Fruit fly (Drosophila melanogaster) whole organism, prepupa: ENCODE measurements around the gene CG32264.

Source experiments
- Blimp-1 ChIP-seq: fragments of 200-800 bp; sonication (Bioruptor generic); optimal IDR thresholded peaks from 3 replicates; lab custom pipeline; 2017; ENCODE audit warnings: missing biosample characterization, missing genetic modification characterization, mild to moderate bottlenecking, moderate library complexity, missing genetic modification reagents
- CG10631 ChIP-seq: fragments of 200-800 bp; sonication (Bioruptor generic); optimal IDR thresholded peaks from 2 replicates; lab custom pipeline; 2016; ENCODE audit warnings: missing biosample characterization, missing genetic modification characterization
- CG10669 ChIP-seq: fragments of 200-800 bp; sonication (Bioruptor generic); optimal IDR thresholded peaks from 3 replicates; lab custom pipeline; 2018; ENCODE audit warnings: missing biosample characterization, mild to moderate bottlenecking, missing genetic modification characterization, moderate library complexity
- CG11294 ChIP-seq: fragments of 200-800 bp; sonication (Bioruptor generic); IDR thresholded peaks from 2 replicates; pipeline ENCODE4 v1.3.6; 2022; ENCODE audit warnings: missing biosample characterization, missing genetic modification characterization
- CG11762 ChIP-seq: fragments of 200-800 bp; sonication (Bioruptor generic); optimal IDR thresholded peaks from 3 replicates; lab custom pipeline; 2016; ENCODE audit warnings: missing biosample characterization, missing genetic modification characterization; ENCODE audit not compliant: insufficient read depth
- CG1621 ChIP-seq: fragments of 200-800 bp; sonication (Bioruptor generic); optimal IDR thresholded peaks from 3 replicates; lab custom pipeline; 2018; ENCODE audit warnings: missing biosample characterization, mild to moderate bottlenecking, missing genetic modification characterization
- CG16779 ChIP-seq: fragments of 200-800 bp; sonication (Bioruptor generic); optimal IDR thresholded peaks from 3 replicates; lab custom pipeline; 2017; ENCODE audit warnings: missing biosample characterization, mild to moderate bottlenecking, missing genetic modification characterization
- CG31627 ChIP-seq: fragments of 200-800 bp; sonication (Bioruptor generic); optimal IDR thresholded peaks from 3 replicates; lab custom pipeline; 2016; ENCODE audit warnings: missing biosample characterization, missing genetic modification characterization
- CG32006 ChIP-seq: fragments of 200-800 bp; sonication (Bioruptor generic); optimal IDR thresholded peaks from 3 replicates; lab custom pipeline; 2017; ENCODE audit warnings: missing biosample characterization, mild to moderate bottlenecking, missing genetic modification characterization
- CG34406 ChIP-seq: fragments of 200-800 bp; sonication (Bioruptor generic); optimal IDR thresholded peaks from 3 replicates; lab custom pipeline; 2016; ENCODE audit warnings: missing biosample characterization, missing genetic modification characterization
- CG3919 ChIP-seq: fragments of 200-800 bp; sonication (Bioruptor generic); optimal IDR thresholded peaks from 3 replicates; lab custom pipeline; 2016; ENCODE audit warnings: missing biosample characterization, missing genetic modification characterization
- CG4318 ChIP-seq: fragments of 200-800 bp; sonication (Bioruptor generic); optimal IDR thresholded peaks from 3 replicates; lab custom pipeline; 2017; ENCODE audit warnings: missing biosample characterization, mild to moderate bottlenecking, missing genetic modification characterization
- CG6163 ChIP-seq: fragments of 200-800 bp; sonication (Bioruptor generic); IDR thresholded peaks from 3 replicates; pipeline ENCODE4 v1.3.6; 2022; ENCODE audit warnings: missing biosample characterization, missing genetic modification characterization
- CG6808 ChIP-seq: fragments of 200-800 bp; sonication (Bioruptor generic); optimal IDR thresholded peaks from 3 replicates; lab custom pipeline; 2017; ENCODE audit warnings: missing biosample characterization, missing genetic modification characterization, mild to moderate bottlenecking, moderate library complexity, missing genetic modification reagents
- CG6854 ChIP-seq: fragments of 200-800 bp; sonication (Bioruptor generic); optimal IDR thresholded peaks from 2 replicates; lab custom pipeline; 2017; ENCODE audit warnings: missing biosample characterization, mild to moderate bottlenecking, missing genetic modification characterization
- CG8119 ChIP-seq: fragments of 200-800 bp; sonication (Bioruptor generic); IDR thresholded peaks from 3 replicates; pipeline ENCODE4 v1.3.6; 2022; ENCODE audit warnings: missing biosample characterization, missing genetic modification characterization
- CG8319 ChIP-seq: fragments of 200-800 bp; sonication (Bioruptor generic); optimal IDR thresholded peaks from 3 replicates; lab custom pipeline; 2016; ENCODE audit warnings: missing biosample characterization, missing genetic modification characterization
- CG8632 ChIP-seq: fragments of 200-800 bp; sonication (Bioruptor generic); optimal IDR thresholded peaks from 3 replicates; lab custom pipeline; 2016; ENCODE audit warnings: missing biosample characterization, missing genetic modification characterization
- CG9139 ChIP-seq: fragments of 200-800 bp; sonication (Bioruptor generic); optimal IDR thresholded peaks from 3 replicates; lab custom pipeline; 2017; ENCODE audit warnings: missing biosample characterization, mild to moderate bottlenecking, missing genetic modification characterization
- Eip78C ChIP-seq: fragments of 200-800 bp; sonication (Bioruptor generic); peaks from one replicate; lab custom pipeline; 2016; ENCODE audit warnings: missing biosample characterization, missing genetic modification characterization
- Eip93F ChIP-seq: fragments of 200-800 bp; sonication (Bioruptor generic); optimal IDR thresholded peaks from 2 replicates; lab custom pipeline; 2016; ENCODE audit warnings: missing biosample characterization, mild to moderate bottlenecking, missing genetic modification characterization
- Ets21C ChIP-seq: fragments of 200-800 bp; sonication (Bioruptor generic); optimal IDR thresholded peaks from 3 replicates; lab custom pipeline; 2016; ENCODE audit warnings: missing biosample characterization, missing genetic modification characterization
- Gug ChIP-seq: fragments of 200-800 bp; sonication (Bioruptor generic); IDR thresholded peaks from 2 replicates; pipeline ENCODE4 v1.3.6; 2022; ENCODE audit warnings: missing biosample characterization, missing genetic modification characterization
- Hr39 ChIP-seq: fragments of 200-800 bp; sonication (Bioruptor generic); optimal IDR thresholded peaks from 2 replicates; lab custom pipeline; 2016; ENCODE audit warnings: missing biosample characterization, missing genetic modification characterization
- Hr4 ChIP-seq: fragments of 200-800 bp; sonication (Bioruptor generic); optimal IDR thresholded peaks from 3 replicates; lab custom pipeline; 2016; ENCODE audit warnings: missing biosample characterization, missing genetic modification characterization
- Met ChIP-seq: fragments of 200-800 bp; sonication (Bioruptor generic); optimal IDR thresholded peaks from 3 replicates; lab custom pipeline; 2016; ENCODE audit warnings: missing biosample characterization, missing genetic modification characterization
- OdsH ChIP-seq: fragments of 200-800 bp; sonication (Bioruptor generic); optimal IDR thresholded peaks from 3 replicates; lab custom pipeline; 2016; ENCODE audit warnings: missing biosample characterization, missing genetic modification characterization
- Smox ChIP-seq: fragments of 200-800 bp; sonication (Bioruptor generic); optimal IDR thresholded peaks from 3 replicates; lab custom pipeline; 2016; ENCODE audit warnings: missing biosample characterization, missing genetic modification characterization
- Sox102F ChIP-seq: fragments of 200-800 bp; sonication (Bioruptor generic); optimal IDR thresholded peaks from 2 replicates; lab custom pipeline; 2016; ENCODE audit warnings: missing biosample characterization, mild to moderate bottlenecking, missing genetic modification characterization
- Sox14 ChIP-seq: fragments of 200-800 bp; sonication (Bioruptor generic); optimal IDR thresholded peaks from 3 replicates; lab custom pipeline; 2016; ENCODE audit warnings: missing biosample characterization, missing genetic modification characterization
- Sox15 ChIP-seq: fragments of 200-800 bp; sonication (Bioruptor generic); optimal IDR thresholded peaks from 3 replicates; lab custom pipeline; 2016; ENCODE audit warnings: missing biosample characterization, missing genetic modification characterization
- achi ChIP-seq: fragments of 200-800 bp; sonication (Bioruptor generic); optimal IDR thresholded peaks from 3 replicates; lab custom pipeline; 2016; ENCODE audit warnings: missing biosample characterization, missing genetic modification characterization
- acj6 ChIP-seq: fragments of 200-800 bp; sonication (Bioruptor generic); optimal IDR thresholded peaks from 3 replicates; lab custom pipeline; 2016; ENCODE audit warnings: missing biosample characterization, missing genetic modification characterization
- cyc ChIP-seq: fragments of 200-800 bp; sonication (Bioruptor generic); optimal IDR thresholded peaks from 3 replicates; lab custom pipeline; 2016; ENCODE audit warnings: missing biosample characterization, missing genetic modification characterization
- dac ChIP-seq: fragments of 200-800 bp; sonication (Bioruptor generic); optimal IDR thresholded peaks from 2 replicates; lab custom pipeline; 2017; ENCODE audit warnings: missing biosample characterization, mild to moderate bottlenecking, missing genetic modification characterization
- esn ChIP-seq: fragments of 200-800 bp; sonication (Bioruptor generic); optimal IDR thresholded peaks from 2 replicates; lab custom pipeline; 2016; ENCODE audit warnings: missing biosample characterization, mild to moderate bottlenecking, missing genetic modification characterization, moderate library complexity
- fd85E ChIP-seq: fragments of 200-800 bp; sonication (Bioruptor generic); optimal IDR thresholded peaks from 3 replicates; lab custom pipeline; 2016; ENCODE audit warnings: missing biosample characterization, missing genetic modification characterization
- fkh ChIP-seq: fragments of 200-800 bp; sonication (Bioruptor generic); optimal IDR thresholded peaks from 3 replicates; lab custom pipeline; 2017; ENCODE audit warnings: missing biosample characterization, mild to moderate bottlenecking, missing genetic modification characterization, moderate library complexity
- lz ChIP-seq: fragments of 200-800 bp; sonication (Bioruptor generic); optimal IDR thresholded peaks from 3 replicates; lab custom pipeline; 2016; ENCODE audit warnings: missing biosample characterization, missing genetic modification characterization
- net ChIP-seq: fragments of 200-800 bp; sonication (Bioruptor generic); optimal IDR thresholded peaks from 3 replicates; lab custom pipeline; 2016; ENCODE audit warnings: missing biosample characterization, missing genetic modification characterization
- pdm3 ChIP-seq: fragments of 200-800 bp; sonication (Bioruptor generic); optimal IDR thresholded peaks from 3 replicates; lab custom pipeline; 2016; ENCODE audit warnings: missing biosample characterization, missing genetic modification characterization
- salr ChIP-seq, 2 experiments: fragments of 200-800 bp; sonication (Bioruptor generic); optimal IDR thresholded peaks; 3 replicates each; lab custom pipeline; 2016 to 2018; ENCODE audit warnings: missing biosample characterization in 2 of 2, missing genetic modification characterization in 2 of 2, mild to moderate bottlenecking in 1 of 2
- ss ChIP-seq, 2 experiments: fragments of 200-800 bp; sonication (Bioruptor generic); optimal IDR thresholded peaks; 2 replicates in 1 of 2; 3 replicates in 1 of 2; lab custom pipeline; 2017 to 2018; ENCODE audit warnings: mild to moderate bottlenecking in 2 of 2, missing biosample characterization in 2 of 2, missing genetic modification characterization in 2 of 2, moderate library complexity in 1 of 2
- topi ChIP-seq: fragments of 200-800 bp; sonication (Bioruptor generic); optimal IDR thresholded peaks from 3 replicates; lab custom pipeline; 2016; ENCODE audit warnings: missing biosample characterization, missing genetic modification characterization
- vri ChIP-seq: fragments of 200-800 bp; sonication (Bioruptor generic); optimal IDR thresholded peaks from 3 replicates; lab custom pipeline; 2016; ENCODE audit warnings: missing biosample characterization, mild to moderate bottlenecking, missing genetic modification characterization

The CG32264 gene

DNA sequence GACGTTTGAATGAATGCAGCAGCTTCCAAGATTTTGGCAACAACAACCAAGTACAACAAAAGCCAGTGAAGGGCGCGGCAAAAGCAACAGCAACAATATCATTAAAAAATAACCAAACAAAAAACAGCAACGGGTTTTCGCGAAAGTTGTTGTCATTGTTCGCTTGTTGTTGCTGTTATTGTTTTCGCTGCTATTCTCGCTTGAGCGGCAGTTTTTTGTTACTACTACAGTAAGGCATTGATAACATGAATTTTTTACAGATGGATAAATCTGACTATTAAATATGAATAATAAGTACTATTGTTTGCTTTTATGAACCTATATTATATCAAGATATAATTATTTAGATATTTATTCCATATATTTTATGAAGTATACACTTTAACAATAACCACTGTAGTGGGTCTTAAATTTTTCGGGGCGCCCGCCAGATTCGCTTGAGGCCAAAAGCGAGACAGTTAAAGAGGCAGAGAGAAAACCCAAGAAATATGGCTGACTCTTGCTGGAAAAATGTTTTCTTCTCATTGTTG, 34.8 kb downstream of the CG32264 start (continued):
- peak; percentile 76 for TF ChIP-seq topi (GFP tag; lab: Kevin White, UChicago)
- TF ChIP-seq Blimp-1: peak; percentile 68
- TF ChIP-seq CG3919 (GFP tag; lab: Kevin White, UChicago): peak; percentile 85
- no peak for TF ChIP-seq fkh (GFP tag; lab: Kevin White, UChicago)
- peak; percentile 73 for TF ChIP-seq Smox (GFP tag; lab: Kevin White, UChicago)
- peak; percentile 57 for TF ChIP-seq CG31627 (GFP tag; lab: Kevin White, UChicago)
- peak; percentile 38 for TF ChIP-seq Hr39 (GFP tag; lab: Kevin White, UChicago)
- TF ChIP-seq Gug (GFP tag; lab: Robert Waterston, UW): peak; percentile 81
- peak; percentile 78 for TF ChIP-seq CG6808 (GFP tag; lab: Kevin White, UChicago)
- peak; percentile 91 for TF ChIP-seq CG34406
- TF ChIP-seq CG8632 (GFP tag; lab: Kevin White, UChicago): peak; percentile 87
- TF ChIP-seq CG6854: peak; percentile 82
- TF ChIP-seq Hr4 (GFP tag; lab: Kevin White, UChicago): peak; percentile 70
- peak; percentile 60 for TF ChIP-seq Sox15 (GFP tag; lab: Kevin White, UChicago)
- TF ChIP-seq ss (GFP tag; optimal IDR thresholded peaks at IDR 0.05; lab: Kevin White, UChicago): peak; percentile 84 to 86
- TF ChIP-seq CG1621 (tag; lab: Kevin White, UChicago): peak; percentile 50
- peak; percentile 79 for TF ChIP-seq Met
- no peak for TF ChIP-seq dac (GFP tag; lab: Kevin White, UChicago)
- peak; percentile 81 for TF ChIP-seq CG10631 (GFP tag; lab: Kevin White, UChicago)
- peak; percentile 76 for TF ChIP-seq CG10669 (GFP tag; lab: Kevin White, UChicago)
- peak; percentile 47 for TF ChIP-seq CG8319
- no peak for TF ChIP-seq Eip93F
- TF ChIP-seq CG9139 (GFP tag; lab: Kevin White, UChicago): peak; percentile 80
- TF ChIP-seq CG8119: peak; percentile 91
- peak; percentile 48 for TF ChIP-seq vri (GFP tag; lab: Kevin White, UChicago)
- TF ChIP-seq, all 60 proteins: peak for 56

DNA sequence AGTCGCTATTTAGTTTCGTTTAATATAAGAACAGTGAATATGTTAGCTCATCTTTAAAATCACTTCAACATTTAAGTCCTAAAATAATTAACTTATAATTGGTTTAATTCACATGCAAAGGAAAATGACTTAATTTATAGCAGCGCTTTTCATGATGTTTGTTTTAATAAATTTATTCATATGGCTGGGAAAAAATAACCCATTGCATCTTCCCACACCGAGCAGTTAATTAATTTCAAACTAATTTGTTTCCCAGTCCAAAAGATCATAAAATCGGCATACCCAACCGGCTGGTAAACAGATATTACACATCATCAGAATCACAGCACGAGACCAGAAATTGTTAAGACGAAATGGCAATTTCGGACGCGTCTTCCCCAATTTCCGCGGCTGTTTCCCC, 35.4 kb downstream of the CG32264 start:
- peak; percentile 14 for TF ChIP-seq CG8632 (GFP tag; lab: Kevin White, UChicago)
- TF ChIP-seq dac (GFP tag; lab: Kevin White, UChicago): peak; percentile 23
- TF ChIP-seq cyc (GFP tag; lab: Kevin White, UChicago): peak; percentile 14
- peak; percentile 40; the same call in 1 of the 3 replicates for TF ChIP-seq CG6163
- no peak for TF ChIP-seq fd85E (GFP tag; lab: Kevin White, UChicago)
- TF ChIP-seq CG10631 (GFP tag; lab: Kevin White, UChicago): no peak
- peak in 1 of 2 experiments; percentile 43 for TF ChIP-seq salr (GFP tag; optimal IDR thresholded peaks at IDR 0.05; lab: Kevin White, UChicago)
- peak; percentile 71 for TF ChIP-seq CG32006 (GFP tag; lab: Kevin White, UChicago)
- TF ChIP-seq Met: peak; percentile 33
- TF ChIP-seq CG11294 (GFP tag; lab: Robert Waterston, UW): 0 out of 2 replicates have a peak, but pooled peaks have one; percentile 17
- peak; percentile 34 for TF ChIP-seq acj6 (GFP tag; lab: Kevin White, UChicago)
- no peak for TF ChIP-seq CG8319
- peak; percentile 49 for TF ChIP-seq CG4318 (GFP tag; lab: Kevin White, UChicago)
- peak; percentile 44 for TF ChIP-seq pdm3 (GFP tag; lab: Kevin White, UChicago)
- peak; percentile 72 for TF ChIP-seq Hr4 (GFP tag; lab: Kevin White, UChicago)
- peak; percentile 13 for TF ChIP-seq CG11762 (GFP tag; lab: Kevin White, UChicago)
- TF ChIP-seq Smox (GFP tag; lab: Kevin White, UChicago): peak; percentile 22
- peak; percentile 76 for TF ChIP-seq Eip78C (GFP tag; lab: Kevin White, UChicago)
- no peak for TF ChIP-seq CG9139 (GFP tag; lab: Kevin White, UChicago)
- TF ChIP-seq Hr39 (GFP tag; lab: Kevin White, UChicago): peak; percentile 53
- peak; percentile 35 for TF ChIP-seq Sox102F
- peak; percentile 58 for TF ChIP-seq lz (GFP tag; lab: Kevin White, UChicago)
- TF ChIP-seq achi (GFP tag; lab: Kevin White, UChicago): peak; percentile 24
- no peak for TF ChIP-seq Eip93F
- TF ChIP-seq CG34406: peak; percentile 20
- no peak; the same call in 1 of the 2 replicates for TF ChIP-seq Gug (GFP tag; lab: Robert Waterston, UW)
- peak; percentile 58 for TF ChIP-seq Sox14 (GFP tag; lab: Kevin White, UChicago)
- peak; percentile 18 for TF ChIP-seq OdsH (GFP tag; lab: Kevin White, UChicago)
- TF ChIP-seq CG16779: no peak
- peak; percentile 8 for TF ChIP-seq Ets21C
- peak; percentile 25 for TF ChIP-seq topi (GFP tag; lab: Kevin White, UChicago)
- TF ChIP-seq CG31627 (GFP tag; lab: Kevin White, UChicago): peak; percentile 58
- TF ChIP-seq esn: peak; percentile 45
- no peak for TF ChIP-seq net (GFP tag; lab: Kevin White, UChicago)
